Fruit fly (Drosophila melanogaster) whole organism, embryonic: ENCODE measurements around the gene brm.

ENCODE experiments used
- Abd-B ChIP-seq: fragments of 200-800 bp; sonication (Bioruptor generic); optimal IDR thresholded peaks from 2 replicates; lab custom pipeline; 2018; ENCODE audit warnings: missing biosample characterization, mild to moderate bottlenecking, missing genetic modification characterization, moderate library complexity
- Atf-2 ChIP-seq: fragments of 200-800 bp; sonication (Bioruptor generic); optimal IDR thresholded peaks from 2 replicates; lab custom pipeline; 2016; ENCODE audit warnings: missing biosample characterization, missing genetic modification characterization
- CG1024 ChIP-seq: fragments of 200-800 bp; sonication (Bioruptor generic); IDR thresholded peaks from 2 replicates; pipeline ENCODE4 v1.3.6; 2022; ENCODE audit warnings: missing biosample characterization, missing genetic modification characterization
- CG10366 ChIP-seq: fragments of 200-800 bp; sonication (Bioruptor generic); IDR thresholded peaks from 2 replicates; pipeline ENCODE4 v1.3.6; 2022; ENCODE audit warnings: missing biosample characterization, missing genetic modification characterization
- CG10565 ChIP-seq: fragments of 200-800 bp; sonication (Bioruptor generic); optimal IDR thresholded peaks from 3 replicates; lab custom pipeline; 2016; ENCODE audit warnings: missing biosample characterization, mild to moderate bottlenecking, missing genetic modification characterization
- CG10959 ChIP-seq: fragments of 200-800 bp; sonication (Bioruptor generic); IDR thresholded peaks from 2 replicates; pipeline ENCODE4 v1.3.6; 2022; ENCODE audit warnings: missing biosample characterization, missing genetic modification characterization
- CG15601 ChIP-seq: fragments of 200-800 bp; sonication (Bioruptor generic); optimal IDR thresholded peaks from 3 replicates; lab custom pipeline; 2019; ENCODE audit warnings: missing biosample characterization, mild to moderate bottlenecking, missing genetic modification characterization, moderate library complexity
- CG1602 ChIP-seq: fragments of 200-800 bp; sonication (Bioruptor generic); optimal IDR thresholded peaks from 3 replicates; lab custom pipeline; 2016; ENCODE audit warnings: missing biosample characterization, missing genetic modification characterization
- CG17328 ChIP-seq: fragments of 200-800 bp; sonication (Bioruptor generic); IDR thresholded peaks from 2 replicates; pipeline ENCODE4 v1.3.6; 2022; ENCODE audit warnings: missing biosample characterization, missing genetic modification characterization
- CG2202 ChIP-seq: fragments of 200-800 bp; sonication (Bioruptor generic); optimal IDR thresholded peaks from 2 replicates; lab custom pipeline; 2018; ENCODE audit warnings: missing biosample characterization, mild to moderate bottlenecking, missing genetic modification characterization
- CG30403 ChIP-seq: fragments of 200-800 bp; sonication (Bioruptor generic); optimal IDR thresholded peaks from 3 replicates; lab custom pipeline; 2016; ENCODE audit warnings: missing biosample characterization, missing genetic modification characterization
- CG3726 ChIP-seq: fragments of 200-800 bp; sonication (Bioruptor generic); IDR thresholded peaks from 3 replicates; pipeline ENCODE4, ENCODE4 v1.3.6; 2022; ENCODE audit warnings: missing biosample characterization, missing genetic modification characterization
- CG6689 ChIP-seq: fragments of 200-800 bp; sonication (Bioruptor generic); IDR thresholded peaks from 2 replicates; pipeline ENCODE4 v1.3.6; 2022; ENCODE audit warnings: missing biosample characterization, missing genetic modification characterization
- CG8281 ChIP-seq: fragments of 200-800 bp; sonication (Bioruptor generic); optimal IDR thresholded peaks from 2 replicates; lab custom pipeline; 2018; ENCODE audit warnings: missing biosample characterization, mild to moderate bottlenecking, missing genetic modification characterization, moderate library complexity
- CG8924 ChIP-seq: fragments of 200-800 bp; optimal IDR thresholded peaks from 3 replicates; lab custom pipeline; 2019; ENCODE audit warnings: missing biosample characterization, mild to moderate bottlenecking, missing genetic modification characterization, moderate library complexity
- CG8944 ChIP-seq: fragments of 200-800 bp; sonication (Bioruptor generic); optimal IDR thresholded peaks from 3 replicates; lab custom pipeline; 2016; ENCODE audit warnings: missing biosample characterization, missing genetic modification characterization
- CG9797 ChIP-seq: fragments of 200-800 bp; sonication (Bioruptor generic); optimal IDR thresholded peaks from 3 replicates; lab custom pipeline; 2018; ENCODE audit warnings: missing biosample characterization, mild to moderate bottlenecking, missing genetic modification characterization
- CG9876 ChIP-seq: fragments of 200-800 bp; sonication (Bioruptor generic); optimal IDR thresholded peaks from 2 replicates; lab custom pipeline; 2016; ENCODE audit warnings: missing biosample characterization, missing genetic modification characterization
- Camta ChIP-seq: fragments of 200-800 bp; sonication (Bioruptor generic); optimal IDR thresholded peaks from 2 replicates; lab custom pipeline; 2016; ENCODE audit warnings: missing biosample characterization, missing genetic modification characterization
- D ChIP-seq, 2 experiments: fragments of 200-800 bp in 1 of 2; fragments of >200 bp in 1 of 2; sonication (Bioruptor generic) in 1 of 2; optimal IDR thresholded peaks; 2 replicates in 1 of 2; 3 replicates in 1 of 2; lab custom pipeline; 2017; ENCODE audit warnings: mild to moderate bottlenecking in 1 of 2, missing biosample characterization in 1 of 2, missing genetic modification characterization in 1 of 2, missing genetic modification reagents in 1 of 2
- D19B ChIP-seq: fragments of 200-800 bp; sonication (Bioruptor generic); optimal IDR thresholded peaks from 2 replicates; lab custom pipeline; 2017; ENCODE audit warnings: missing biosample characterization, mild to moderate bottlenecking, missing genetic modification characterization
- E2f2 ChIP-seq: fragments of 200-800 bp; sonication (Bioruptor generic); IDR thresholded peaks from 2 replicates; pipeline ENCODE4 v1.3.6; 2022; ENCODE audit warnings: missing biosample characterization, missing genetic modification characterization
- Gug ChIP-seq: fragments of 200-800 bp; sonication (Bioruptor generic); IDR thresholded peaks from 4 replicates; pipeline ENCODE4 v1.3.6; 2022; ENCODE audit warnings: missing biosample characterization, missing genetic modification characterization
- H2.0 ChIP-seq: fragments of 200-800 bp; sonication (Bioruptor generic); IDR thresholded peaks from 2 replicates; pipeline ENCODE4 v1.3.6; 2022; ENCODE audit warnings: missing biosample characterization, missing genetic modification characterization
- Kr ChIP-seq: fragments of 200-800 bp; sonication (Bioruptor generic); optimal IDR thresholded peaks from 2 replicates; lab custom pipeline; 2017; ENCODE audit warnings: missing biosample characterization, mild to moderate bottlenecking, missing genetic modification characterization
- Mad ChIP-seq: fragments of 200-800 bp; sonication (Bioruptor generic); optimal IDR thresholded peaks from 2 replicates; lab custom pipeline; 2016; ENCODE audit warnings: missing biosample characterization, missing genetic modification characterization
- Neu2 ChIP-seq: fragments of 200-800 bp; sonication (Bioruptor generic); optimal IDR thresholded peaks from 3 replicates; lab custom pipeline; 2016; ENCODE audit warnings: missing biosample characterization, missing genetic modification characterization, borderline replicate concordance
- NfI ChIP-seq: fragments of 200-800 bp; sonication (Bioruptor generic); optimal IDR thresholded peaks from 3 replicates; lab custom pipeline; 2018; ENCODE audit warnings: missing biosample characterization, mild to moderate bottlenecking, missing genetic modification characterization, moderate library complexity
- Ptx1 ChIP-seq: fragments of 200-800 bp; sonication (Bioruptor generic); IDR thresholded peaks from 2 replicates; pipeline ENCODE4 v1.3.6; 2022; ENCODE audit warnings: missing biosample characterization, missing genetic modification characterization
- Six4 ChIP-seq: fragments of 200-800 bp; sonication (Bioruptor generic); optimal IDR thresholded peaks from 2 replicates; lab custom pipeline; 2016; ENCODE audit warnings: missing biosample characterization, missing genetic modification characterization
- Sox102F ChIP-seq: fragments of 200-800 bp; sonication (Bioruptor generic); optimal IDR thresholded peaks from 2 replicates; lab custom pipeline; 2018; ENCODE audit warnings: missing biosample characterization, mild to moderate bottlenecking, missing genetic modification characterization, moderate library complexity
- TFAM ChIP-seq: fragments of 200-800 bp; sonication (Bioruptor generic); optimal IDR thresholded peaks from 2 replicates; lab custom pipeline; 2017; ENCODE audit warnings: missing biosample characterization, missing genetic modification characterization, inconsistent platforms
- br ChIP-seq: fragments of >200 bp; optimal IDR thresholded peaks from 2 replicates; lab custom pipeline; 2017
- cato ChIP-seq: fragments of 200-800 bp; sonication (Bioruptor generic); optimal IDR thresholded peaks from 2 replicates; lab custom pipeline; 2016; ENCODE audit warnings: missing biosample characterization, missing genetic modification characterization, borderline replicate concordance
- da ChIP-seq: fragments of 200-800 bp; sonication (Bioruptor generic); optimal IDR thresholded peaks from 2 replicates; lab custom pipeline; 2016; ENCODE audit warnings: missing biosample characterization, missing genetic modification characterization
- dmrt11E ChIP-seq: fragments of 200-800 bp; sonication (Bioruptor generic); optimal IDR thresholded peaks from 3 replicates; lab custom pipeline; 2018; ENCODE audit warnings: missing biosample characterization, mild to moderate bottlenecking, missing genetic modification characterization, moderate library complexity
- ewg ChIP-seq: fragments of 200-800 bp; sonication (Bioruptor generic); optimal IDR thresholded peaks from 3 replicates; lab custom pipeline; 2017; ENCODE audit warnings: mild to moderate bottlenecking, missing biosample characterization, missing genetic modification reagents, missing genetic modification characterization
- fd102C ChIP-seq: fragments of 200-800 bp; sonication (Bioruptor generic); optimal IDR thresholded peaks from 2 replicates; lab custom pipeline; 2018; ENCODE audit warnings: missing biosample characterization, mild to moderate bottlenecking, missing genetic modification characterization, moderate library complexity
- gcm2 ChIP-seq: fragments of 200-800 bp; sonication (Bioruptor generic); optimal IDR thresholded peaks from 2 replicates; lab custom pipeline; 2016; ENCODE audit warnings: missing biosample characterization, missing genetic modification characterization
- gro ChIP-seq: fragments of 200-800 bp; sonication (Bioruptor generic); optimal IDR thresholded peaks from 2 replicates; lab custom pipeline; 2016; ENCODE audit warnings: missing biosample characterization, missing genetic modification characterization
- knrl ChIP-seq: fragments of 200-800 bp; sonication (Bioruptor generic); IDR thresholded peaks from 3 replicates; pipeline ENCODE4 v1.3.6; 2022; ENCODE audit warnings: missing biosample characterization, missing genetic modification characterization; ENCODE audit not compliant: partially characterized antibody
- lola ChIP-seq, 3 experiments: fragments of >200 bp in 2 of 3; fragments of 200-800 bp in 1 of 3; sonication (Bioruptor generic) in 1 of 3; optimal IDR thresholded peaks; 2 replicates each; lab custom pipeline; 2017 to 2019; ENCODE audit warnings: missing biosample characterization in 3 of 3, missing genetic modification characterization in 3 of 3, mild to moderate bottlenecking in 1 of 3, moderate library complexity in 1 of 3
- odd ChIP-seq: fragments of 200-800 bp; sonication (Bioruptor generic); optimal IDR thresholded peaks from 2 replicates; lab custom pipeline; 2017; ENCODE audit warnings: missing biosample characterization, mild to moderate bottlenecking, missing genetic modification characterization
- sens ChIP-seq: fragments of 200-800 bp; sonication (Bioruptor generic); peaks from one replicate; lab custom pipeline; 2016; ENCODE audit warnings: missing biosample characterization, missing genetic modification characterization
- seq ChIP-seq: fragments of 200-800 bp; sonication (Bioruptor generic); IDR thresholded peaks from 2 replicates; pipeline ENCODE4 v1.3.6; 2022; ENCODE audit warnings: missing biosample characterization, missing genetic modification characterization
- tgo ChIP-seq: fragments of 200-800 bp; sonication (Bioruptor generic); IDR thresholded peaks from 3 replicates; pipeline ENCODE4 v1.3.6; 2022; ENCODE audit warnings: missing biosample characterization, missing genetic modification characterization
- tll ChIP-seq, 2 experiments: fragments of 200-800 bp in 1 of 2; fragments of >200 bp in 1 of 2; sonication (Bioruptor generic) in 1 of 2; optimal IDR thresholded peaks; 2 replicates each; lab custom pipeline; 2017 to 2019; ENCODE audit warnings: missing biosample characterization in 2 of 2, missing genetic modification characterization in 2 of 2, mild to moderate bottlenecking in 1 of 2, moderate library complexity in 1 of 2
- twi ChIP-seq: fragments of 200-800 bp; optimal IDR thresholded peaks from 2 replicates; lab custom pipeline; 2019; ENCODE audit warnings: missing biosample characterization, mild to moderate bottlenecking, missing genetic modification characterization, moderate library complexity
- vfl ChIP-seq: fragments of 200-800 bp; sonication (Bioruptor generic); optimal IDR thresholded peaks from 2 replicates; lab custom pipeline; 2016; ENCODE audit warnings: missing biosample characterization, missing genetic modification characterization
- wdn ChIP-seq: fragments of 200-800 bp; sonication (Bioruptor generic); IDR thresholded peaks from 2 replicates; pipeline ENCODE4 v1.3.6; 2022; ENCODE audit warnings: missing biosample characterization, missing genetic modification characterization

The brm gene

dm6 chr3L:16021064-16021683 lies 38.5 kb upstream of the brm start (continued):
- TF ChIP-seq CG10959 (peak; percentile 74), D19B (no peak), gro (GFP tag; lab: Kevin White, UChicago) (no peak), tll (GFP tag; optimal IDR thresholded peaks at IDR 0.05; lab: Kevin White, UChicago) (peak in 1 of 2 experiments; percentile 31), da (GFP tag; lab: Kevin White, UChicago) (peak; percentile 4), br (lab: Kevin White, UChicago) (no peak), Camta (peak; percentile 46), CG2202 (tag; lab: Kevin White, UChicago) (peak; percentile 66), CG8281 (tag; lab: Kevin White, UChicago) (no peak), Mad (GFP tag; lab: Kevin White, UChicago) (peak; percentile 21), CG8944 (GFP tag; lab: Kevin White, UChicago) (peak; percentile 46), E2f2 (GFP tag; lab: Robert Waterston, UW) (peak; percentile 18; the same call in 1 of the 2 replicates), ewg (peak; percentile 8), wdn (GFP tag; lab: Robert Waterston, UW) (no peak), odd (GFP tag; lab: Kevin White, UChicago) (no peak), CG10366 (GFP tag; lab: Robert Waterston, UW) (peak; percentile 28), H2.0 (GFP tag; lab: Robert Waterston, UW) (peak; percentile 29; the same call in 1 of the 2 replicates), CG10565 (GFP tag; lab: Kevin White, UChicago) (no peak), sens (GFP tag; lab: Kevin White, UChicago) (peak; percentile 93), seq (GFP tag; lab: Robert Waterston, UW) (no peak), Atf-2 (peak; percentile 60), CG8924 (peak; percentile 73), CG1024 (peak; percentile 58), lola (GFP tag; optimal IDR thresholded peaks at IDR 0.05; lab: Kevin White, UChicago) (peak in 1 of 3 experiments; percentile 80), vfl (GFP tag; lab: Kevin White, UChicago) (no peak), dmrt11E (tag; lab: Kevin White, UChicago) (peak; percentile 92), NfI (GFP tag; lab: Kevin White, UChicago) (peak; percentile 5), Gug (GFP tag; lab: Robert Waterston, UW) (no peak), CG3726 (0 out of 3 replicates have a peak, but pooled peaks have one; percentile 8), CG9876 (GFP tag; lab: Kevin White, UChicago) (peak; percentile 3), Neu2 (no peak), knrl (GFP tag; lab: Robert Waterston, UW) (no peak), CG15601 (tag; lab: Kevin White, UChicago) (peak; percentile 12), Abd-B (GFP tag; lab: Kevin White, UChicago) (peak; percentile 27), CG1602 (peak; percentile 48), D (optimal IDR thresholded peaks at IDR 0.05; lab: Kevin White, UChicago) (peak; percentile 68), D (GFP tag; optimal IDR thresholded peaks at IDR 0.05; lab: Kevin White, UChicago) (peak; percentile 63), CG6689 (GFP tag; lab: Robert Waterston, UW) (peak; percentile 53; the same call in 1 of the 2 replicates), TFAM (GFP tag; lab: Kevin White, UChicago) (no peak), twi (tag; lab: Kevin White, UChicago) (peak; percentile 55), gcm2 (GFP tag; lab: Kevin White, UChicago) (no peak), Sox102F (GFP tag; lab: Kevin White, UChicago) (peak; percentile 59), Kr (peak; percentile 54), CG17328 (GFP tag; lab: Robert Waterston, UW) (peak; percentile 63), CG30403 (GFP tag; lab: Kevin White, UChicago) (peak; percentile 52), Ptx1 (no peak), CG9797 (GFP tag; lab: Kevin White, UChicago) (no peak), cato (GFP tag; lab: Kevin White, UChicago) (no peak), fd102C (GFP tag; lab: Kevin White, UChicago) (peak; percentile 87), tgo (GFP tag; lab: Robert Waterston, UW) (peak; percentile 40; the same call in 2 of the 3 replicates), Six4 (GFP tag; lab: Kevin White, UChicago) (peak; percentile 57)
